Worm (Caenorhabditis elegans) whole organism, midembryonic: Measurements from ENCODE around the gene T27D12.1.

Experiments
- med-1 ChIP-seq: sonication (generic microtip); optimal IDR thresholded peaks from 2 replicates; lab custom pipeline; 2017; ENCODE audit warnings: missing genetic modification characterization, mild to moderate bottlenecking, missing compliant biosample characterization, antibody characterized with exemption, missing genetic modification reagents; ENCODE audit not compliant: insufficient read depth
- ref-1 ChIP-seq: fragments of 200-800 bp; sonication (Bioruptor generic); conservative IDR thresholded peaks from 2 replicates; pipeline ENCODE4 v1.3.6; 2022; ENCODE audit warnings: missing genetic modification reagents, missing genetic modification characterization, missing compliant biosample characterization
- tab-1 ChIP-seq: fragments of 200-800 bp; sonication (Bioruptor generic); IDR thresholded peaks from 2 replicates; pipeline ENCODE4 v1.3.6; 2022; ENCODE audit warnings: missing genetic modification characterization, missing compliant biosample characterization
- ztf-29 ChIP-seq: fragments of 200-800 bp; sonication (Bioruptor generic); IDR thresholded peaks from 2 replicates; pipeline ENCODE4 v1.3.6; 2022; ENCODE audit warnings: missing genetic modification reagents, missing genetic modification characterization, missing compliant biosample characterization

- TF ChIP-seq tab-1 (GFP tag; lab: Robert Waterston, UW), result no peak
- TF ChIP-seq ztf-29, result no peak
- no peak for TF ChIP-seq med-1 (GFP tag; lab: Kevin White, UChicago)
- TF ChIP-seq ref-1 (GFP tag; lab: Robert Waterston, UW), result no peak
These were observed 48.2 kb downstream of the T27D12.1 start for ce11 chrII:11890596-11890995.
